Worm (Caenorhabditis elegans): ENCODE data around the gene ule-3.

DNA sequence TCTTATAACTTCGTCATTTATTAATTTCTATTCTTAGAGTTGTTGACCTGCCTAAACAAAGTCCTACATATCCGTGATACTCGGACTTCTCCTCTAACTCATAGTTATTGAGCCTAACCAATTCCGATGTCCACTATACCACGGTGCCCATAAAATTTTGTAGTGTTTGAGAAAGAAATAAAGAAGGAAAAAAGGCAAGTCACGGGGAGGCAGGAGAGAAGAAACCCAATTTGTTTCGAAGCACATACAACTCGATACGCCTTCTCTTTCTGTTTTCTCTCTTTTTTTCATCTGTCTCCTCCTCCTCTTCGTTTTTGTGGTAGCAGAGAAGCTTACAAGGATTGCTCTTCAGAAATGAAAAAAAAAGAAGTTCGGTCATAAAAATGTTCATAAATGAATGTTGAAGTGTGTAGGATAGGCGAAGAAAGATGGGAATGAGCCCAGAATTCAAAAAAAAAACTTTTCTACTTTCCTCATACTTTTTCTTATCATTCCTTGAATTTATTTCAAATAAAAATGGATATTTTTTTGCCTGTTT lies 41.2 kb downstream of the ule-3 start:
- TF ChIP-seq elt-2 (tag; optimal IDR thresholded peaks at IDR 0.05): no peak
- no peak for TF ChIP-seq ceh-45 (GFP tag; IDR thresholded peaks at IDR 0.05)
- TF ChIP-seq pag-3 (tag; optimal IDR thresholded peaks at IDR 0.05; ENCODE audit: borderline replicate concordance): no peak
- no peak for TF ChIP-seq hlh-8 (tag; optimal IDR thresholded peaks at IDR 0.05)
- TF ChIP-seq ceh-34 (tag; optimal IDR thresholded peaks at IDR 0.05): no peak
- no peak for TF ChIP-seq npax-4 (tag; optimal IDR thresholded peaks at IDR 0.05)
- no peak for TF ChIP-seq ahr-1 (tag; optimal IDR thresholded peaks at IDR 0.05)
- no peak for TF ChIP-seq pha-4 (tag; optimal IDR thresholded peaks at IDR 0.05)

All from whole organism, late embryonic.